Fruit fly (Drosophila melanogaster) whole organism, prepupa: Measurements from ENCODE around the gene CG33912.
A peak's percentile ranks its signal among the peaks of the same experiment; 100 is the strongest.

Source experiments
- Blimp-1 ChIP-seq: fragments of 200-800 bp; sonication (Bioruptor generic); optimal IDR thresholded peaks from 3 replicates; lab custom pipeline; 2017; ENCODE audit warnings: missing biosample characterization, missing genetic modification characterization, mild to moderate bottlenecking, moderate library complexity, missing genetic modification reagents
- CG10669 ChIP-seq: fragments of 200-800 bp; sonication (Bioruptor generic); optimal IDR thresholded peaks from 3 replicates; lab custom pipeline; 2018; ENCODE audit warnings: missing biosample characterization, mild to moderate bottlenecking, missing genetic modification characterization, moderate library complexity
- CG11902 ChIP-seq: fragments of 200-800 bp; sonication (Bioruptor generic); optimal IDR thresholded peaks from 3 replicates; lab custom pipeline; 2016; ENCODE audit warnings: missing biosample characterization, missing genetic modification characterization
- CG15336 ChIP-seq: fragments of 200-800 bp; sonication (Bioruptor generic); IDR thresholded peaks from 2 replicates; pipeline ENCODE4 v1.3.6; 2022; ENCODE audit warnings: missing biosample characterization, missing genetic modification characterization
- CG32006 ChIP-seq: fragments of 200-800 bp; sonication (Bioruptor generic); optimal IDR thresholded peaks from 3 replicates; lab custom pipeline; 2017; ENCODE audit warnings: missing biosample characterization, mild to moderate bottlenecking, missing genetic modification characterization
- CG34406 ChIP-seq: fragments of 200-800 bp; sonication (Bioruptor generic); optimal IDR thresholded peaks from 3 replicates; lab custom pipeline; 2016; ENCODE audit warnings: missing biosample characterization, missing genetic modification characterization
- CG3919 ChIP-seq: fragments of 200-800 bp; sonication (Bioruptor generic); optimal IDR thresholded peaks from 3 replicates; lab custom pipeline; 2016; ENCODE audit warnings: missing biosample characterization, missing genetic modification characterization
- CG6792 ChIP-seq: fragments of 200-800 bp; sonication (Bioruptor generic); optimal IDR thresholded peaks from 3 replicates; lab custom pipeline; 2016; ENCODE audit warnings: missing biosample characterization, missing genetic modification characterization
- CG6808 ChIP-seq: fragments of 200-800 bp; sonication (Bioruptor generic); optimal IDR thresholded peaks from 3 replicates; lab custom pipeline; 2017; ENCODE audit warnings: missing biosample characterization, missing genetic modification characterization, mild to moderate bottlenecking, moderate library complexity, missing genetic modification reagents
- CG7368 ChIP-seq: fragments of 200-800 bp; sonication (Bioruptor generic); optimal IDR thresholded peaks from 3 replicates; lab custom pipeline; 2016; ENCODE audit warnings: missing biosample characterization, missing genetic modification characterization
- CG8119 ChIP-seq: fragments of 200-800 bp; sonication (Bioruptor generic); IDR thresholded peaks from 3 replicates; pipeline ENCODE4 v1.3.6; 2022; ENCODE audit warnings: missing biosample characterization, missing genetic modification characterization
- CG8319 ChIP-seq: fragments of 200-800 bp; sonication (Bioruptor generic); optimal IDR thresholded peaks from 3 replicates; lab custom pipeline; 2016; ENCODE audit warnings: missing biosample characterization, missing genetic modification characterization
- CG9139 ChIP-seq: fragments of 200-800 bp; sonication (Bioruptor generic); optimal IDR thresholded peaks from 3 replicates; lab custom pipeline; 2017; ENCODE audit warnings: missing biosample characterization, mild to moderate bottlenecking, missing genetic modification characterization
- Eip78C ChIP-seq: fragments of 200-800 bp; sonication (Bioruptor generic); peaks from one replicate; lab custom pipeline; 2016; ENCODE audit warnings: missing biosample characterization, missing genetic modification characterization
- Ets21C ChIP-seq: fragments of 200-800 bp; sonication (Bioruptor generic); optimal IDR thresholded peaks from 3 replicates; lab custom pipeline; 2016; ENCODE audit warnings: missing biosample characterization, missing genetic modification characterization
- Ets96B ChIP-seq: fragments of 200-800 bp; optimal IDR thresholded peaks from 2 replicates; lab custom pipeline; 2019; ENCODE audit warnings: missing biosample characterization, mild to moderate bottlenecking, missing genetic modification characterization, moderate library complexity
- Hr38 ChIP-seq: sonication (Bioruptor generic); optimal IDR thresholded peaks from 2 replicates; lab custom pipeline; 2016; ENCODE audit warnings: missing biosample characterization, missing genetic modification characterization
- Hr39 ChIP-seq: fragments of 200-800 bp; sonication (Bioruptor generic); optimal IDR thresholded peaks from 2 replicates; lab custom pipeline; 2016; ENCODE audit warnings: missing biosample characterization, missing genetic modification characterization
- Met ChIP-seq: fragments of 200-800 bp; sonication (Bioruptor generic); optimal IDR thresholded peaks from 3 replicates; lab custom pipeline; 2016; ENCODE audit warnings: missing biosample characterization, missing genetic modification characterization
- Smox ChIP-seq: fragments of 200-800 bp; sonication (Bioruptor generic); optimal IDR thresholded peaks from 3 replicates; lab custom pipeline; 2016; ENCODE audit warnings: missing biosample characterization, missing genetic modification characterization
- Sox15 ChIP-seq: fragments of 200-800 bp; sonication (Bioruptor generic); optimal IDR thresholded peaks from 3 replicates; lab custom pipeline; 2016; ENCODE audit warnings: missing biosample characterization, missing genetic modification characterization
- achi ChIP-seq: fragments of 200-800 bp; sonication (Bioruptor generic); optimal IDR thresholded peaks from 3 replicates; lab custom pipeline; 2016; ENCODE audit warnings: missing biosample characterization, missing genetic modification characterization
- acj6 ChIP-seq: fragments of 200-800 bp; sonication (Bioruptor generic); optimal IDR thresholded peaks from 3 replicates; lab custom pipeline; 2016; ENCODE audit warnings: missing biosample characterization, missing genetic modification characterization
- dac ChIP-seq: fragments of 200-800 bp; sonication (Bioruptor generic); optimal IDR thresholded peaks from 2 replicates; lab custom pipeline; 2017; ENCODE audit warnings: missing biosample characterization, mild to moderate bottlenecking, missing genetic modification characterization
- dsx ChIP-seq: fragments of 200-800 bp; optimal IDR thresholded peaks from 3 replicates; lab custom pipeline; 2019; ENCODE audit warnings: missing biosample characterization, mild to moderate bottlenecking, missing genetic modification characterization, moderate library complexity; ENCODE audit not compliant: poor library complexity, severe bottlenecking
- eg ChIP-seq: fragments of 200-800 bp; sonication (Bioruptor generic); IDR thresholded peaks from 3 replicates; pipeline ENCODE4 v1.3.6; 2022; ENCODE audit warnings: missing biosample characterization, missing genetic modification characterization
- fd59A ChIP-seq: fragments of 200-800 bp; sonication (Bioruptor generic); optimal IDR thresholded peaks from 2 replicates; lab custom pipeline; 2017; ENCODE audit warnings: missing biosample characterization, mild to moderate bottlenecking, missing genetic modification characterization, missing genetic modification reagents
- fd85E ChIP-seq: fragments of 200-800 bp; sonication (Bioruptor generic); optimal IDR thresholded peaks from 3 replicates; lab custom pipeline; 2016; ENCODE audit warnings: missing biosample characterization, missing genetic modification characterization
- fkh ChIP-seq: fragments of 200-800 bp; sonication (Bioruptor generic); optimal IDR thresholded peaks from 3 replicates; lab custom pipeline; 2017; ENCODE audit warnings: missing biosample characterization, mild to moderate bottlenecking, missing genetic modification characterization, moderate library complexity
- lz ChIP-seq: fragments of 200-800 bp; sonication (Bioruptor generic); optimal IDR thresholded peaks from 3 replicates; lab custom pipeline; 2016; ENCODE audit warnings: missing biosample characterization, missing genetic modification characterization
- salr ChIP-seq, 2 experiments: fragments of 200-800 bp; sonication (Bioruptor generic); optimal IDR thresholded peaks; 3 replicates each; lab custom pipeline; 2016 to 2018; ENCODE audit warnings: missing biosample characterization in 2 of 2, missing genetic modification characterization in 2 of 2, mild to moderate bottlenecking in 1 of 2
- spab ChIP-seq: fragments of 200-800 bp; sonication (Bioruptor generic); optimal IDR thresholded peaks from 2 replicates; lab custom pipeline; 2017; ENCODE audit warnings: missing biosample characterization, mild to moderate bottlenecking, missing genetic modification characterization, missing genetic modification reagents
- ss ChIP-seq, 2 experiments: fragments of 200-800 bp; sonication (Bioruptor generic); optimal IDR thresholded peaks; 2 replicates in 1 of 2; 3 replicates in 1 of 2; lab custom pipeline; 2017 to 2018; ENCODE audit warnings: mild to moderate bottlenecking in 2 of 2, missing biosample characterization in 2 of 2, missing genetic modification characterization in 2 of 2, moderate library complexity in 1 of 2
- svp ChIP-seq: fragments of 200-800 bp; sonication (Bioruptor generic); peaks from one replicate; lab custom pipeline; 2016; ENCODE audit warnings: missing biosample characterization, missing genetic modification characterization
- vri ChIP-seq: fragments of 200-800 bp; sonication (Bioruptor generic); optimal IDR thresholded peaks from 3 replicates; lab custom pipeline; 2016; ENCODE audit warnings: missing biosample characterization, mild to moderate bottlenecking, missing genetic modification characterization

Gene CG33912

dm6 chr3L:20739414-20739813 is 16.1 kb downstream of the CG33912 start, which contains the start of gene Gr77a (continued):
- peak; percentile 15 for TF ChIP-seq dsx (GFP tag; lab: Kevin White, UChicago)
- no peak for TF ChIP-seq CG15336 (GFP tag; lab: Robert Waterston, UW)
- TF ChIP-seq CG9139 (GFP tag; lab: Kevin White, UChicago) = no peak
- no peak for TF ChIP-seq fd59A (GFP tag; lab: Kevin White, UChicago)
- peak; percentile 20 for TF ChIP-seq CG6792 (GFP tag; lab: Kevin White, UChicago)
- TF ChIP-seq CG11902 = no peak
- peak; percentile 26 for TF ChIP-seq CG32006 (GFP tag; lab: Kevin White, UChicago)
- no peak for TF ChIP-seq lz (GFP tag; lab: Kevin White, UChicago)
- TF ChIP-seq svp (GFP tag; lab: Kevin White, UChicago) = no peak
- TF ChIP-seq acj6 (GFP tag; lab: Kevin White, UChicago) = peak; percentile 29
- TF ChIP-seq CG10669 = peak; percentile 42
- TF ChIP-seq Ets21C (GFP tag; lab: Kevin White, UChicago) = no peak
- peak; percentile 40 for TF ChIP-seq CG34406
- TF ChIP-seq Hr38 = no peak
- peak in 1 of 2 experiments; percentile 53 for TF ChIP-seq ss (GFP tag; optimal IDR thresholded peaks at IDR 0.05; lab: Kevin White, UChicago)
- peak; percentile 41 for TF ChIP-seq Ets96B (tag; lab: Kevin White, UChicago)
- TF ChIP-seq fkh (GFP tag; lab: Kevin White, UChicago) = no peak
- peak; percentile 1 for TF ChIP-seq Sox15 (GFP tag; lab: Kevin White, UChicago)
- TF ChIP-seq Met (GFP tag; lab: Kevin White, UChicago) = no peak

DNA sequence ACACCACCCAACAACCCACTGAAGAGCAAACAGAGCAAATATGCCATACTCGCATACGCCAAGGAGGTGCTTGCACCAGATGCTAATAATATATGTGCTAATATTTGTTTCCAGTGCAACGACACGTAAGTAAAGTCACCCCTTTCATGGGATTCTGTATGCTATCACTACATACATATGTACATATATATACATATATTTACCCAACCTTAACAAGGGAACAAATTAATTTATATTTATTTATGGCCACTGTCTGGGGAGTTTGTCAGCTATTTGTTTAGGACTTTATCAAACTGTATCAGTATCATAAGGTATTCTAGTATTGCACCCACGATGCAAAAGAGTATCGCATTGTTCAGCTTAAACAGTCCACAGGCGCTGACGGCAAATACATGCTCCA is 18.1 kb downstream of the CG33912 start:
- TF ChIP-seq CG34406 (peak; percentile 5), CG3919 (GFP tag; lab: Kevin White, UChicago) (peak; percentile 8), ss (GFP tag; optimal IDR thresholded peaks at IDR 0.05; lab: Kevin White, UChicago) (peak; percentile 1 to 35), svp (GFP tag; lab: Kevin White, UChicago) (peak; percentile 65), CG6808 (GFP tag; lab: Kevin White, UChicago) (peak; percentile 15), spab (GFP tag; lab: Kevin White, UChicago) (peak; percentile 5), Eip78C (GFP tag; lab: Kevin White, UChicago) (peak; percentile 52), salr (GFP tag; optimal IDR thresholded peaks at IDR 0.05; lab: Kevin White, UChicago) (peak in 1 of 2 experiments; percentile 25), fkh (GFP tag; lab: Kevin White, UChicago) (peak; percentile 24), eg (no peak), Smox (GFP tag; lab: Kevin White, UChicago) (no peak), vri (GFP tag; lab: Kevin White, UChicago) (peak; percentile 3), CG9139 (GFP tag; lab: Kevin White, UChicago) (peak; percentile 30), fd85E (GFP tag; lab: Kevin White, UChicago) (no peak), Blimp-1 (GFP tag; lab: Kevin White, UChicago) (no peak)

dm6 chr3L:20736266-20736665 is 19.2 kb downstream of the CG33912 start:
- TF ChIP-seq CG7368 (GFP tag; lab: Kevin White, UChicago) (no peak), CG8119 (0 out of 3 replicates have a peak, but pooled peaks have one; percentile 0), Ets96B (tag; lab: Kevin White, UChicago) (no peak), CG8319 (GFP tag; lab: Kevin White, UChicago) (peak; percentile 21), CG15336 (GFP tag; lab: Robert Waterston, UW) (no peak), lz (GFP tag; lab: Kevin White, UChicago) (no peak), svp (GFP tag; lab: Kevin White, UChicago) (peak; percentile 2), achi (GFP tag; lab: Kevin White, UChicago) (no peak), Hr39 (GFP tag; lab: Kevin White, UChicago) (no peak)

DNA sequence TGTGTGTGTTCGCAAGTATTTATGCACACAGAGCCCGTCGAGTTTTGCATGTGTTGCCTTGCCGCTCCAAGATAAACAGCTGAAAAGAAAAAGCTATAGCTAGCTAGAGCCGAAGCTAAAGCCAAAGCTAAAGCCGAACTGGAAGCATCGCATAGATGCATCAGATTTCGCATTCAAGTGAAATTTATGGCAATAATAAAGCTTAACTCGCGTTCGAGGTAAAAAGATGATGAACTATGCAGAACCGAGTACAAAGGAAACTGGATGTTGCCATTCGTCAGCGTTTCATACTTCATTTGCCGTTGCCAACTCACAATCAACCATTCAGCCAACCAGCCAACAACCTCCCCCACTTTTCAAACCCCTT is 21.2 kb downstream of the CG33912 start:
- TF ChIP-seq dac = no peak
- TF ChIP-seq Eip78C (GFP tag; lab: Kevin White, UChicago) = peak; percentile 23
